Fruit fly (Drosophila melanogaster) whole organism, pupa: ENCODE data around the gene CG13723.

ENCODE experiments used
- CG12605 ChIP-seq: fragments of 200-800 bp; sonication (Bioruptor generic); IDR thresholded peaks from 2 replicates; pipeline ENCODE4 v1.3.6; 2022; ENCODE audit warnings: missing biosample characterization, missing genetic modification characterization
- CG13204 ChIP-seq: fragments of 200-800 bp; sonication (Bioruptor generic); optimal IDR thresholded peaks from 2 replicates; lab custom pipeline; 2018; ENCODE audit warnings: missing biosample characterization, mild to moderate bottlenecking, missing genetic modification characterization, moderate library complexity
- CG14655 ChIP-seq: fragments of 200-800 bp; sonication (Bioruptor generic); optimal IDR thresholded peaks from 3 replicates; lab custom pipeline; 2017; ENCODE audit warnings: mild to moderate bottlenecking, missing biosample characterization, missing genetic modification reagents, missing genetic modification characterization
- CG15710 ChIP-seq: fragments of 200-800 bp; sonication (Bioruptor generic); optimal IDR thresholded peaks from 2 replicates; lab custom pipeline; 2018; ENCODE audit warnings: missing biosample characterization, mild to moderate bottlenecking, missing genetic modification characterization, moderate library complexity
- CG17806 ChIP-seq: fragments of 200-800 bp; sonication (Bioruptor generic); optimal IDR thresholded peaks from 2 replicates; lab custom pipeline; 2018; ENCODE audit warnings: missing biosample characterization, mild to moderate bottlenecking, missing genetic modification characterization, moderate library complexity
- CG34367 ChIP-seq: fragments of 200-800 bp; sonication (Bioruptor generic); optimal IDR thresholded peaks from 2 replicates; lab custom pipeline; 2018; ENCODE audit warnings: missing biosample characterization, mild to moderate bottlenecking, missing genetic modification characterization
- CG4496 ChIP-seq: fragments of 200-800 bp; sonication (Bioruptor generic); IDR thresholded peaks from 3 replicates; pipeline ENCODE4 v1.3.6; 2022; ENCODE audit warnings: missing biosample characterization, missing genetic modification characterization
- CG9948 ChIP-seq: fragments of 200-800 bp; sonication (Bioruptor generic); optimal IDR thresholded peaks from 2 replicates; lab custom pipeline; 2018; ENCODE audit warnings: missing biosample characterization, mild to moderate bottlenecking, missing genetic modification characterization, moderate library complexity
- EcR ChIP-seq: fragments of 200-800 bp; sonication (Bioruptor generic); optimal IDR thresholded peaks from 3 replicates; lab custom pipeline; 2019; ENCODE audit warnings: missing biosample characterization, missing genetic modification characterization, mild to moderate bottlenecking, moderate library complexity, missing genetic modification reagents
- Pif1A ChIP-seq: fragments of 200-800 bp; sonication (Bioruptor generic); optimal IDR thresholded peaks from 3 replicates; lab custom pipeline; 2016; ENCODE audit warnings: missing biosample characterization, missing genetic modification characterization
- Pif1B ChIP-seq: fragments of 200-800 bp; sonication (Bioruptor generic); optimal IDR thresholded peaks from 3 replicates; lab custom pipeline; 2016; ENCODE audit warnings: missing biosample characterization, missing genetic modification characterization
- gl ChIP-seq: fragments of 200-800 bp; sonication (Bioruptor generic); optimal IDR thresholded peaks from 2 replicates; lab custom pipeline; 2018; ENCODE audit warnings: missing biosample characterization, mild to moderate bottlenecking, missing genetic modification characterization
- rn ChIP-seq: fragments of 200-800 bp; sonication (Bioruptor generic); IDR thresholded peaks from 2 replicates; pipeline ENCODE4 v1.3.6; 2022; ENCODE audit warnings: missing biosample characterization, missing genetic modification characterization

Gene CG13723

dm6 chr3L:17292205-17292604, 28.0 kb downstream of the CG13723 start:
- no peak for TF ChIP-seq CG14655 (GFP tag; lab: Kevin White, UChicago)
- no peak for TF ChIP-seq CG15710
- TF ChIP-seq CG34367 (tag; lab: Kevin White, UChicago) = no peak
- TF ChIP-seq CG4496 (GFP tag; lab: Robert Waterston, UW) = no peak
- TF ChIP-seq gl (tag; lab: Kevin White, UChicago) = no peak
- no peak for TF ChIP-seq CG12605 (GFP tag; lab: Robert Waterston, UW)
- no peak for TF ChIP-seq Pif1B (GFP tag; lab: Kevin White, UChicago)
- no peak for TF ChIP-seq Pif1A (GFP tag; lab: Kevin White, UChicago)

dm6 chr3L:17310509-17310908, 46.3 kb downstream of the CG13723 start:
- no peak for TF ChIP-seq gl (tag; lab: Kevin White, UChicago)
- TF ChIP-seq rn (GFP tag; lab: Robert Waterston, UW) = no peak
- no peak for TF ChIP-seq CG17806
- TF ChIP-seq CG14655 (GFP tag; lab: Kevin White, UChicago) = peak; percentile 21
- TF ChIP-seq CG13204 (GFP tag; lab: Kevin White, UChicago) = no peak
- TF ChIP-seq EcR (GFP tag; lab: Kevin White, UChicago) = no peak
- TF ChIP-seq CG9948 (tag; lab: Kevin White, UChicago) = no peak
